Fruit fly (Drosophila melanogaster) whole organism, embryonic: Measurements from ENCODE around the gene Cyp4ac2.

ENCODE experiments used
- Bdp1 ChIP-seq: fragments of 200-800 bp; sonication (Bioruptor generic); optimal IDR thresholded peaks from 3 replicates; lab custom pipeline; 2016; ENCODE audit warnings: missing biosample characterization, missing genetic modification characterization
- Blimp-1 ChIP-seq: fragments of 200-800 bp; sonication (Bioruptor generic); optimal IDR thresholded peaks from 3 replicates; lab custom pipeline; 2018; ENCODE audit warnings: missing biosample characterization, missing genetic modification characterization, mild to moderate bottlenecking, moderate library complexity, missing genetic modification reagents
- C15 ChIP-seq: fragments of 200-800 bp; sonication (Bioruptor generic); IDR thresholded peaks from 3 replicates; pipeline ENCODE4 v1.3.6; 2022; ENCODE audit warnings: missing biosample characterization, missing genetic modification characterization
- CG10321 ChIP-seq: fragments of 200-800 bp; sonication (Bioruptor generic); IDR thresholded peaks from 2 replicates; pipeline ENCODE4 v1.3.6; 2022; ENCODE audit warnings: missing biosample characterization, missing genetic modification characterization
- CG10431 ChIP-seq: fragments of 200-800 bp; sonication (Bioruptor generic); optimal IDR thresholded peaks from 3 replicates; lab custom pipeline; 2018; ENCODE audit warnings: missing biosample characterization, mild to moderate bottlenecking, missing genetic modification characterization
- CG11398 ChIP-seq: fragments of 200-800 bp; sonication (Bioruptor generic); optimal IDR thresholded peaks from 2 replicates; lab custom pipeline; 2016; ENCODE audit warnings: missing biosample characterization, missing genetic modification characterization
- CG11560 ChIP-seq: fragments of 200-800 bp; sonication (Bioruptor generic); IDR thresholded peaks from 3 replicates; pipeline ENCODE4 v1.3.6; 2022; ENCODE audit warnings: missing biosample characterization, missing genetic modification characterization
- CG12155 ChIP-seq: fragments of 200-800 bp; sonication (Bioruptor generic); optimal IDR thresholded peaks from 3 replicates; lab custom pipeline; 2016; ENCODE audit warnings: missing biosample characterization, missing genetic modification characterization
- CG14667 ChIP-seq: fragments of 200-800 bp; sonication (Bioruptor generic); IDR thresholded peaks from 2 replicates; pipeline ENCODE4 v1.3.6; 2022; ENCODE audit warnings: missing biosample characterization, missing genetic modification characterization
- CG15479 ChIP-seq: fragments of 200-800 bp; sonication (Bioruptor generic); optimal IDR thresholded peaks from 3 replicates; lab custom pipeline; 2019; ENCODE audit warnings: missing biosample characterization, mild to moderate bottlenecking, missing genetic modification characterization, moderate library complexity
- CG16813 ChIP-seq: fragments of 200-800 bp; sonication (Bioruptor generic); IDR thresholded peaks from 3 replicates; pipeline ENCODE4 v1.3.6; 2022; ENCODE audit warnings: missing biosample characterization, missing genetic modification characterization; ENCODE audit not compliant: partially characterized antibody
- CG17829 ChIP-seq: fragments of 200-800 bp; optimal IDR thresholded peaks from 2 replicates; lab custom pipeline; 2019; ENCODE audit warnings: missing biosample characterization, mild to moderate bottlenecking, missing genetic modification characterization, moderate library complexity
- CG1832 ChIP-seq: fragments of 200-800 bp; sonication (Bioruptor generic); optimal IDR thresholded peaks from 2 replicates; lab custom pipeline; 2017; ENCODE audit warnings: missing biosample characterization, mild to moderate bottlenecking, missing genetic modification characterization, inconsistent platforms
- CG18476 ChIP-seq: fragments of 200-800 bp; sonication (Bioruptor generic); optimal IDR thresholded peaks from 2 replicates; lab custom pipeline; 2016; ENCODE audit warnings: missing biosample characterization, mild to moderate bottlenecking, missing genetic modification characterization
- CG2199 ChIP-seq: fragments of 200-800 bp; sonication (Bioruptor generic); IDR thresholded peaks from 3 replicates; pipeline ENCODE4 v1.3.6; 2022; ENCODE audit warnings: missing biosample characterization, missing genetic modification characterization
- CG2202 ChIP-seq: fragments of 200-800 bp; sonication (Bioruptor generic); optimal IDR thresholded peaks from 2 replicates; lab custom pipeline; 2018; ENCODE audit warnings: missing biosample characterization, mild to moderate bottlenecking, missing genetic modification characterization
- CG4424 ChIP-seq: fragments of 200-800 bp; sonication (Bioruptor generic); optimal IDR thresholded peaks from 3 replicates; lab custom pipeline; 2016; ENCODE audit warnings: missing biosample characterization, missing genetic modification characterization
- CG5180 ChIP-seq: fragments of 200-800 bp; sonication (Bioruptor generic); optimal IDR thresholded peaks from 3 replicates; lab custom pipeline; 2017; ENCODE audit warnings: missing biosample characterization, missing genetic modification characterization, mild to moderate bottlenecking, moderate library complexity, missing genetic modification reagents
- CG7987 ChIP-seq: fragments of 200-800 bp; sonication (Bioruptor generic); optimal IDR thresholded peaks from 2 replicates; lab custom pipeline; 2018; ENCODE audit warnings: missing biosample characterization, mild to moderate bottlenecking, missing genetic modification characterization, moderate library complexity
- CG8478 ChIP-seq: fragments of >200 bp; optimal IDR thresholded peaks from 2 replicates; lab custom pipeline; 2018
- CTCF ChIP-seq: fragments of 200-800 bp; sonication (Bioruptor generic); optimal IDR thresholded peaks from 2 replicates; lab custom pipeline; 2017; ENCODE audit warnings: missing biosample characterization, mild to moderate bottlenecking, missing genetic modification characterization, moderate library complexity
- Dip2 ChIP-seq: fragments of 200-800 bp; sonication (Bioruptor generic); IDR thresholded peaks from 2 replicates; pipeline ENCODE4 v1.3.6; 2022; ENCODE audit warnings: missing biosample characterization, missing genetic modification characterization
- Eip74EF ChIP-seq, 2 experiments: fragments of 200-800 bp in 1 of 2; fragments of >200 bp in 1 of 2; sonication (Bioruptor generic) in 1 of 2; optimal IDR thresholded peaks; 2 replicates each; lab custom pipeline; 2017 to 2019; ENCODE audit warnings: missing biosample characterization in 2 of 2, missing genetic modification characterization in 2 of 2, mild to moderate bottlenecking in 1 of 2, moderate library complexity in 1 of 2
- Ets65A ChIP-seq: fragments of 200-800 bp; sonication (Bioruptor generic); peaks from one replicate; lab custom pipeline; 2016; ENCODE audit warnings: missing biosample characterization, missing genetic modification characterization
- Fer2 ChIP-seq: fragments of 200-800 bp; sonication (Bioruptor generic); optimal IDR thresholded peaks from 2 replicates; lab custom pipeline; 2018; ENCODE audit warnings: missing biosample characterization, mild to moderate bottlenecking, missing genetic modification characterization, moderate library complexity
- GATAe ChIP-seq: fragments of 200-800 bp; sonication (Bioruptor generic); conservative IDR thresholded peaks from 2 replicates; pipeline ENCODE4 v1.3.6; 2022; ENCODE audit warnings: missing biosample characterization, missing genetic modification characterization
- Med ChIP-seq: fragments of 200-800 bp; sonication (Bioruptor generic); peaks from one replicate; lab custom pipeline; 2016; ENCODE audit warnings: missing biosample characterization, missing genetic modification characterization, mild to moderate bottlenecking, inconsistent platforms, moderate library complexity
- Nf-YB ChIP-seq: fragments of 200-800 bp; sonication (Bioruptor generic); optimal IDR thresholded peaks from 3 replicates; lab custom pipeline; 2019; ENCODE audit warnings: missing biosample characterization, mild to moderate bottlenecking, missing genetic modification characterization, moderate library complexity
- Pdp1 ChIP-seq, 2 experiments: fragments of 200-800 bp; sonication (Bioruptor generic); optimal IDR thresholded peaks; 3 replicates each; lab custom pipeline; 2016; ENCODE audit warnings: missing biosample characterization in 2 of 2, missing genetic modification characterization in 2 of 2, mild to moderate bottlenecking in 1 of 2, moderate library complexity in 1 of 2
- ase ChIP-seq: fragments of 200-800 bp; sonication (Bioruptor generic); IDR thresholded peaks from 3 replicates; pipeline ENCODE4 v1.3.6; 2022; ENCODE audit warnings: missing biosample characterization, missing genetic modification characterization
- bowl ChIP-seq: fragments of 200-800 bp; sonication (Bioruptor generic); IDR thresholded peaks from 2 replicates; pipeline ENCODE4 v1.3.6; 2022; ENCODE audit warnings: missing biosample characterization, missing genetic modification characterization
- crol ChIP-seq: fragments of 200-800 bp; sonication (Bioruptor generic); IDR thresholded peaks from 2 replicates; pipeline ENCODE4 v1.3.6; 2022; ENCODE audit warnings: missing biosample characterization, missing genetic modification characterization
- gcm ChIP-seq: fragments of 200-800 bp; sonication (Bioruptor generic); optimal IDR thresholded peaks from 2 replicates; lab custom pipeline; 2019; ENCODE audit warnings: missing biosample characterization, mild to moderate bottlenecking, missing genetic modification characterization, moderate library complexity
- gcm2 ChIP-seq: fragments of 200-800 bp; sonication (Bioruptor generic); optimal IDR thresholded peaks from 2 replicates; lab custom pipeline; 2016; ENCODE audit warnings: missing biosample characterization, missing genetic modification characterization
- gsb-n ChIP-seq: fragments of 200-800 bp; sonication (Bioruptor generic); optimal IDR thresholded peaks from 3 replicates; lab custom pipeline; 2018; ENCODE audit warnings: missing biosample characterization, mild to moderate bottlenecking, missing genetic modification characterization
- ham ChIP-seq: fragments of 200-800 bp; sonication (Bioruptor generic); IDR thresholded peaks from 2 replicates; pipeline ENCODE4 v1.3.6; 2022; ENCODE audit warnings: missing biosample characterization, missing genetic modification characterization
- hbn ChIP-seq: fragments of 200-800 bp; sonication (Bioruptor generic); IDR thresholded peaks from 2 replicates; pipeline ENCODE4 v1.3.6; 2022; ENCODE audit warnings: missing biosample characterization, missing genetic modification characterization; ENCODE audit not compliant: partially characterized antibody
- nmo ChIP-seq: fragments of 200-800 bp; sonication (Bioruptor generic); optimal IDR thresholded peaks from 2 replicates; lab custom pipeline; 2018; ENCODE audit warnings: missing biosample characterization, mild to moderate bottlenecking, missing genetic modification characterization, moderate library complexity
- nom ChIP-seq: fragments of 200-800 bp; sonication (Bioruptor generic); optimal IDR thresholded peaks from 2 replicates; lab custom pipeline; 2017; ENCODE audit warnings: missing biosample characterization, missing genetic modification characterization, mild to moderate bottlenecking, moderate library complexity, missing genetic modification reagents
- peb ChIP-seq: fragments of 200-800 bp; sonication (Bioruptor generic); IDR thresholded peaks from 2 replicates; pipeline ENCODE4 v1.3.6; 2022; ENCODE audit warnings: missing biosample characterization, missing genetic modification characterization
- repo ChIP-seq: fragments of 200-800 bp; sonication (Bioruptor generic); optimal IDR thresholded peaks from 2 replicates; lab custom pipeline; 2016; ENCODE audit warnings: missing biosample characterization, missing genetic modification characterization
- sens ChIP-seq: fragments of 200-800 bp; sonication (Bioruptor generic); peaks from one replicate; lab custom pipeline; 2016; ENCODE audit warnings: missing biosample characterization, missing genetic modification characterization
- sens-2 ChIP-seq: fragments of 200-800 bp; sonication (Bioruptor generic); IDR thresholded peaks from 2 replicates; pipeline ENCODE4 v1.3.6; 2022; ENCODE audit warnings: missing biosample characterization, missing genetic modification characterization
- seq ChIP-seq: fragments of 200-800 bp; sonication (Bioruptor generic); IDR thresholded peaks from 2 replicates; pipeline ENCODE4 v1.3.6; 2022; ENCODE audit warnings: missing biosample characterization, missing genetic modification characterization
- sim ChIP-seq: fragments of 200-800 bp; sonication (Bioruptor generic); IDR thresholded peaks from 2 replicates; pipeline ENCODE4 v1.3.6; 2022; ENCODE audit warnings: missing biosample characterization, missing genetic modification characterization
- slbo ChIP-seq: fragments of 200-800 bp; sonication (Bioruptor generic); IDR thresholded peaks from 2 replicates; pipeline ENCODE4 v1.3.6; 2022; ENCODE audit warnings: missing biosample characterization, missing genetic modification characterization
- twi ChIP-seq: fragments of 200-800 bp; optimal IDR thresholded peaks from 2 replicates; lab custom pipeline; 2019; ENCODE audit warnings: missing biosample characterization, mild to moderate bottlenecking, missing genetic modification characterization, moderate library complexity
- z ChIP-seq: fragments of 200-800 bp; sonication (Bioruptor generic); IDR thresholded peaks from 3 replicates; pipeline ENCODE4 v1.3.6; 2022; ENCODE audit warnings: missing biosample characterization, missing genetic modification characterization
- zen ChIP-seq: fragments of 200-800 bp; sonication (Bioruptor generic); optimal IDR thresholded peaks from 3 replicates; lab custom pipeline; 2018; ENCODE audit warnings: missing biosample characterization, mild to moderate bottlenecking, missing genetic modification characterization, moderate library complexity

Gene Cyp4ac2

DNA sequence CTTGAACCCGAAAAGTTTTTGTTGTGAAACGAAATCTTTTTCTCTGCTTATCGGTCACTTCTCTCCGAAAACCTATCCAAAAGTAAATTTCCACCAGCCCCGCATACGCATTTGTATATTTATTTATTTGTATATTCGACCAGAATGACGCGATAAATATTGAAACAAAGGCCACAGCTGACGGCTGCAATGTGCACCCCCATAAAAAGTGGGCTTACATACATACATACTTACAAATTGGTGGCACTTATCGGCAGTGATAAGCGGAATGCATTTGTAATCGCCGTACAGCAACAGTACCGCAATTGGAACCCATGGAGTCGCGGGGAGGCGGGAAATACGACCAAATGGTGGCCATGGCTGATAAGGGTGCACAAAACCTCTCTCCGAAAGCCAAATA lies 25.0 kb downstream of the Cyp4ac2 start:
- no peak for TF ChIP-seq Eip74EF (GFP tag; optimal IDR thresholded peaks at IDR 0.05; lab: Kevin White, UChicago)
- no peak for TF ChIP-seq Nf-YB (GFP tag; lab: Kevin White, UChicago)
- TF ChIP-seq CG12155 (GFP tag; lab: Kevin White, UChicago): no peak
- TF ChIP-seq CG7987 (GFP tag; lab: Kevin White, UChicago): no peak
- no peak for TF ChIP-seq ham
- peak; percentile 47 for TF ChIP-seq CG5180 (GFP tag; lab: Kevin White, UChicago)
- TF ChIP-seq CG10431: no peak
- no peak for TF ChIP-seq Fer2 (tag; lab: Kevin White, UChicago)
- no peak for TF ChIP-seq zen (tag; lab: Kevin White, UChicago)
- no peak for TF ChIP-seq sim
- TF ChIP-seq Dip2 (GFP tag; lab: Robert Waterston, UW): no peak
- TF ChIP-seq ase (GFP tag; lab: Robert Waterston, UW): no peak
- no peak for TF ChIP-seq gsb-n (tag; lab: Kevin White, UChicago)
- TF ChIP-seq twi (tag; lab: Kevin White, UChicago): peak; percentile 42
- TF ChIP-seq CG16813: no peak
- no peak for TF ChIP-seq CG11560 (tag; lab: Robert Waterston, UW)
- TF ChIP-seq sens (GFP tag; lab: Kevin White, UChicago): peak; percentile 46
- peak; percentile 74 for TF ChIP-seq gcm (GFP tag; lab: Kevin White, UChicago)
- TF ChIP-seq C15 (GFP tag; lab: Robert Waterston, UW): no peak
- TF ChIP-seq repo (GFP tag; lab: Kevin White, UChicago): no peak
- TF ChIP-seq CTCF: no peak
- TF ChIP-seq crol (GFP tag; lab: Robert Waterston, UW): peak; percentile 76
- no peak for TF ChIP-seq CG18476 (GFP tag; lab: Kevin White, UChicago)
- no peak for TF ChIP-seq Bdp1
- peak; percentile 21; the same call in 1 of the 2 replicates for TF ChIP-seq GATAe (GFP tag; lab: Robert Waterston, UW)
- no peak for TF ChIP-seq CG2199 (GFP tag; lab: Robert Waterston, UW)
- TF ChIP-seq CG2202: no peak
- no peak for TF ChIP-seq CG11398 (GFP tag; lab: Kevin White, UChicago)
- 0 out of 2 replicates have a peak, but pooled peaks have one; percentile 15 for TF ChIP-seq sens-2 (GFP tag; lab: Robert Waterston, UW)
- TF ChIP-seq seq (GFP tag; lab: Robert Waterston, UW): no peak
- no peak for TF ChIP-seq z (GFP tag; lab: Robert Waterston, UW)
- no peak for TF ChIP-seq bowl (GFP tag; lab: Robert Waterston, UW)
- TF ChIP-seq CG4424 (GFP tag; lab: Kevin White, UChicago): no peak
- peak; percentile 41 for TF ChIP-seq Med (GFP tag; lab: Kevin White, UChicago)
- no peak for TF ChIP-seq slbo (GFP tag; lab: Robert Waterston, UW)
- no peak for TF ChIP-seq CG17829
- TF ChIP-seq nmo (GFP tag; lab: Kevin White, UChicago): no peak
- peak; percentile 19 for TF ChIP-seq CG15479 (GFP tag; lab: Kevin White, UChicago)
- no peak for TF ChIP-seq gcm2 (GFP tag; lab: Kevin White, UChicago)
- no peak for TF ChIP-seq peb (GFP tag; lab: Robert Waterston, UW)
- no peak for TF ChIP-seq CG14667 (GFP tag; lab: Robert Waterston, UW)

DNA sequence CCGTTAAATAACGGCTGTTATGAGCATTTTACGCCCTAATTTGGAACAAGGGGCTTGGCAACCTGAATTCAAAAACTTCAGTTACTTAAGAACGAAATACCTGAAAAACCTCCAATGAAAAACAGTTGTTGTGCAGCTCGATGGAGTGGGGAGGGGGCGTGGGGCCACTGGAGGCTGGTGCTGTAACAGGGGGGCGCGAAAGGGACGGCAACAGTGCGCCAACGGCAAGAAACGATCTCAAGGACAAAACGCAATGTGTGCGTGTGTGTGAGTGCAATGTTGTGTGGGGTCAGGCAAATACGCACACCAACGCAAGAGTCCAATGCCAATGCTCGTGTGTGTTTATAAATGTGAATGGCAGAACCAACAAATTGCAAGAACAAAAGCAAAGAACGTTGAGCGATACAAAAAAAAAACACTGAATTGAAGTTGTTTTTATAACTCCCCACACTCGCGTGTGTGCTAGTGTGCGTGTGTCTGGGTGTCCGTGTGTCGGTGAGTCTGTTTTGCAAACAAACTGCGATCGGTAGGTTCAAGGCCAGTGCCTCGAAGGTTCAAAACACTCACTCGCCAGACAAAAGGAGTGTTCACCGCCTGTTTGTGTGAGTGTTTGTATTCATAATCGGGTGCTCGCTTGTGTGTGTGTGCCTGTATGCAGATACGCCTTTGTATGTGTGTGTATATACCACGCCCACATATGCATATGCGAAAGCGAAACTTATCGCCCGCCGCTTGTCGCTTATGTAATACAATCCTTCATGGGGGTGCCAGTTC lies 25.9 kb downstream of the Cyp4ac2 start:
- TF ChIP-seq Ets65A (GFP tag; lab: Kevin White, UChicago) (no peak), crol (GFP tag; lab: Robert Waterston, UW) (peak; percentile 52; the same call in 1 of the 2 replicates), CG1832 (GFP tag; lab: Kevin White, UChicago) (peak; percentile 5), nom (GFP tag; lab: Kevin White, UChicago) (peak; percentile 33), hbn (GFP tag; lab: Robert Waterston, UW) (no peak), Pdp1 (GFP tag; optimal IDR thresholded peaks at IDR 0.05; lab: Kevin White, UChicago) (peak in 1 of 2 experiments; percentile 44), Blimp-1 (GFP tag; lab: Kevin White, UChicago) (no peak), CG10321 (GFP tag; lab: Robert Waterston, UW) (peak; percentile 77), CG8478 (lab: Kevin White, UChicago) (peak; percentile 60)
